Worm (Caenorhabditis elegans): ENCODE data around the gene F45D3.3.

F45D3.3 gene

ce11 chrV:12517148-12517547 lies 33.0 kb downstream of the F45D3.3 start, which contains the start of gene cal-1:
TSS of gene cal-1 (minus strand) at chrV:12517248.
- TF ChIP-seq nhr-47 (tag; optimal IDR thresholded peaks at IDR 0.05) (no peak), fos-1 (tag; optimal IDR thresholded peaks at IDR 0.05) (no peak), nhr-20 (tag; optimal IDR thresholded peaks at IDR 0.05) (no peak), lin-14 (GFP tag; optimal IDR thresholded peaks at IDR 0.05) (no peak), snpc-4 (tag; optimal IDR thresholded peaks at IDR 0.05) (no peak), fkh-10 (GFP tag; optimal IDR thresholded peaks at IDR 0.05) (no peak), vab-15 (tag; optimal IDR thresholded peaks at IDR 0.05) (no peak), xbp-1 (tag; optimal IDR thresholded peaks at IDR 0.05) (no peak), ceh-82 (tag; optimal IDR thresholded peaks at IDR 0.05) (no peak), Y116A8C.19 (tag; optimal IDR thresholded peaks at IDR 0.05; ENCODE audit: borderline replicate concordance) (no peak), lin-15B (tag; optimal IDR thresholded peaks at IDR 0.05) (no peak), elt-3 (tag; optimal IDR thresholded peaks at IDR 0.05) (no peak)

ce11 chrV:12513900-12514299 lies 36.3 kb downstream of the F45D3.3 start:
- TF ChIP-seq hpl-2 (GFP tag; optimal IDR thresholded peaks at IDR 0.05) (peak; percentile 25), jun-1 (tag; optimal IDR thresholded peaks at IDR 0.05) (no peak), hlh-4 (tag; optimal IDR thresholded peaks at IDR 0.05) (no peak), aly-2 (tag; optimal IDR thresholded peaks at IDR 0.05) (no peak), egl-27 (tag; optimal IDR thresholded peaks at IDR 0.05) (no peak), ceh-63 (GFP tag; optimal IDR thresholded peaks at IDR 0.05) (no peak), swsn-7 (tag; optimal IDR thresholded peaks at IDR 0.05) (no peak), aha-1 (tag; optimal IDR thresholded peaks at IDR 0.05) (no peak), ama-1 (optimal IDR thresholded peaks at IDR 0.05) (no peak), nhr-11 (tag; optimal IDR thresholded peaks at IDR 0.05) (no peak), unc-62 (GFP tag; optimal IDR thresholded peaks at IDR 0.05) (no peak), sup-37 (GFP tag; optimal IDR thresholded peaks at IDR 0.05) (no peak), C04F5.9 (tag; optimal IDR thresholded peaks at IDR 0.05) (no peak), pqm-1 (tag; optimal IDR thresholded peaks at IDR 0.05) (no peak), nhr-71 (tag; optimal IDR thresholded peaks at IDR 0.05) (peak; percentile 10), sptf-1 (tag; optimal IDR thresholded peaks at IDR 0.05) (no peak), mdl-1 (tag; optimal IDR thresholded peaks at IDR 0.05) (no peak), fos-1 (tag; optimal IDR thresholded peaks at IDR 0.05) (no peak), unc-86 (tag; optimal IDR thresholded peaks at IDR 0.05) (no peak), irx-1 (tag; optimal IDR thresholded peaks at IDR 0.05) (no peak), tbx-2 (tag; optimal IDR thresholded peaks at IDR 0.05) (no peak), nhr-20 (tag; optimal IDR thresholded peaks at IDR 0.05) (peak; percentile 1), ceh-8 (GFP tag; optimal IDR thresholded peaks at IDR 0.05) (no peak), lin-13 (GFP tag; optimal IDR thresholded peaks at IDR 0.05) (no peak), elt-2 (tag; optimal IDR thresholded peaks at IDR 0.05) (peak; percentile 45), vab-15 (tag; optimal IDR thresholded peaks at IDR 0.05) (no peak), nhr-12 (tag; optimal IDR thresholded peaks at IDR 0.05) (no peak), F16B12.6 (tag; optimal IDR thresholded peaks at IDR 0.05) (no peak), nhr-237 (tag; optimal IDR thresholded peaks at IDR 0.05) (no peak), snu-23 (GFP tag; optimal IDR thresholded peaks at IDR 0.05) (no peak), skn-1 (tag; optimal IDR thresholded peaks at IDR 0.05) (peak; percentile 12), fkh-4 (tag; optimal IDR thresholded peaks at IDR 0.05; ENCODE audit: borderline replicate concordance) (no peak), ceh-88 (GFP tag; IDR thresholded peaks at IDR 0.05) (no peak), efl-1 (optimal IDR thresholded peaks at IDR 0.05) (no peak), efl-1 (GFP tag; optimal IDR thresholded peaks at IDR 0.05 in 1 of 2) (no peak), nhr-90 (tag; optimal IDR thresholded peaks at IDR 0.05; ENCODE audit: poor library complexity) (no peak), lir-3 (tag; optimal IDR thresholded peaks at IDR 0.05; ENCODE audit: poor library complexity) (no peak), tlp-1 (tag; optimal IDR thresholded peaks at IDR 0.05) (no peak), nhr-84 (tag; optimal IDR thresholded peaks at IDR 0.05) (no peak), isw-1 (GFP tag; IDR thresholded peaks at IDR 0.05) (no peak), lin-35 (GFP tag; optimal IDR thresholded peaks at IDR 0.05) (peak in 1 of 2 experiments; percentile 7)

All from whole organism, L1 larva.